Worm (Caenorhabditis elegans) whole organism, late embryonic: ENCODE data around the gene T03G11.10.

Experiments used
- K02D7.2 ChIP-seq: sonication (generic microtip); optimal IDR thresholded peaks from 2 replicates; lab custom pipeline; 2017; ENCODE audit warnings: mild to moderate bottlenecking, missing genetic modification characterization, missing compliant biosample characterization
- K09A11.1 ChIP-seq: sonication (generic microtip); optimal IDR thresholded peaks from 2 replicates; lab custom pipeline; 2017; ENCODE audit warnings: antibody characterized with exemption, mild to moderate bottlenecking, missing genetic modification characterization, missing compliant biosample characterization; ENCODE audit not compliant: insufficient read depth
- ahr-1 ChIP-seq: sonication (generic microtip); optimal IDR thresholded peaks from 2 replicates; lab custom pipeline; 2016; ENCODE audit warnings: missing genetic modification characterization, missing compliant biosample characterization
- ceh-14 ChIP-seq: sonication (generic microtip); optimal IDR thresholded peaks from 2 replicates; lab custom pipeline; 2016; ENCODE audit warnings: missing genotype, missing genetic modification characterization, missing compliant biosample characterization
- ceh-19 ChIP-seq: fragments of 200-800 bp; sonication (Bioruptor generic); optimal IDR thresholded peaks from 2 replicates; lab custom pipeline; 2018; ENCODE audit warnings: mild to moderate bottlenecking, missing genetic modification characterization, missing compliant biosample characterization
- ceh-22 ChIP-seq: sonication (generic microtip); optimal IDR thresholded peaks from 2 replicates; lab custom pipeline; 2017; ENCODE audit warnings: missing biosample characterization, missing genetic modification characterization
- ceh-24 ChIP-seq: sonication (generic microtip); optimal IDR thresholded peaks from 2 replicates; lab custom pipeline; 2016; ENCODE audit warnings: mild to moderate bottlenecking, missing genetic modification characterization, missing compliant biosample characterization
- ceh-30 ChIP-seq: fragments of 150-350 bp; optimal IDR thresholded peaks from 2 replicates; lab custom pipeline; 2014; ENCODE audit warnings: missing biosample characterization, missing genetic modification characterization
- ceh-34 ChIP-seq: sonication (generic microtip); optimal IDR thresholded peaks from 2 replicates; lab custom pipeline; 2016; ENCODE audit warnings: mild to moderate bottlenecking, missing genetic modification characterization, missing compliant biosample characterization
- ceh-48 ChIP-seq: sonication (generic microtip); optimal IDR thresholded peaks from 2 replicates; lab custom pipeline; 2016; ENCODE audit warnings: missing genetic modification characterization, inconsistent platforms, missing compliant biosample characterization
- ceh-9 ChIP-seq: sonication (generic microtip); optimal IDR thresholded peaks from 2 replicates; lab custom pipeline; 2016; ENCODE audit warnings: mild to moderate bottlenecking, missing genetic modification characterization, inconsistent platforms, missing compliant biosample characterization
- dve-1 ChIP-seq: sonication (generic microtip); optimal IDR thresholded peaks from 2 replicates; lab custom pipeline; 2017; ENCODE audit warnings: antibody characterized with exemption, mild to moderate bottlenecking, missing genetic modification characterization, missing compliant biosample characterization
- elt-2 ChIP-seq: sonication (generic microtip); optimal IDR thresholded peaks from 2 replicates; lab custom pipeline; 2016; ENCODE audit warnings: missing genetic modification reagents, missing genetic modification characterization, missing compliant biosample characterization
- elt-4 ChIP-seq: sonication (generic microtip); optimal IDR thresholded peaks from 2 replicates; lab custom pipeline; 2016; ENCODE audit warnings: missing genetic modification characterization, missing compliant biosample characterization
- fkh-6 ChIP-seq: sonication (generic microtip); optimal IDR thresholded peaks from 2 replicates; lab custom pipeline; 2016; ENCODE audit warnings: missing genetic modification characterization, missing compliant biosample characterization
- gmeb-2 ChIP-seq: sonication (generic microtip); optimal IDR thresholded peaks from 2 replicates; lab custom pipeline; 2016; ENCODE audit warnings: missing genetic modification characterization, inconsistent platforms, missing compliant biosample characterization
- hlh-13 ChIP-seq: fragments of 200-800 bp; sonication (Bioruptor generic); optimal IDR thresholded peaks from 2 replicates; lab custom pipeline; 2018; ENCODE audit warnings: mild to moderate bottlenecking, missing genetic modification characterization, missing compliant biosample characterization
- hlh-15 ChIP-seq: sonication (generic microtip); optimal IDR thresholded peaks from 2 replicates; lab custom pipeline; 2016; ENCODE audit warnings: missing genetic modification characterization, missing compliant biosample characterization
- lim-6 ChIP-seq: sonication (generic microtip); optimal IDR thresholded peaks from 2 replicates; lab custom pipeline; 2016; ENCODE audit warnings: missing genetic modification characterization, missing compliant biosample characterization
- lin-11 ChIP-seq: fragments of 200-800 bp; sonication (Bioruptor generic); optimal IDR thresholded peaks from 2 replicates; lab custom pipeline; 2018; ENCODE audit warnings: mild to moderate bottlenecking, missing genetic modification characterization, missing compliant biosample characterization
- madf-2 ChIP-seq: sonication (generic microtip); optimal IDR thresholded peaks from 2 replicates; lab custom pipeline; 2017; ENCODE audit warnings: missing genetic modification characterization, missing compliant biosample characterization
- pat-9 ChIP-seq: fragments of 200-800 bp; sonication (Bioruptor generic); optimal IDR thresholded peaks from 2 replicates; lab custom pipeline; 2018; ENCODE audit warnings: mild to moderate bottlenecking, missing genetic modification characterization, moderate library complexity, missing compliant biosample characterization
- pha-2 ChIP-seq: sonication (generic microtip); optimal IDR thresholded peaks from 2 replicates; lab custom pipeline; 2017; ENCODE audit warnings: mild to moderate bottlenecking, missing genetic modification characterization, missing compliant biosample characterization
- pqm-1 ChIP-seq: sonication (generic microtip); optimal IDR thresholded peaks from 2 replicates; lab custom pipeline; 2016; ENCODE audit warnings: missing genetic modification characterization, missing compliant biosample characterization
- ref-2 ChIP-seq: sonication (generic microtip); optimal IDR thresholded peaks from 2 replicates; lab custom pipeline; 2016; ENCODE audit warnings: missing genetic modification characterization, missing compliant biosample characterization
- rnt-1 ChIP-seq: sonication (generic microtip); optimal IDR thresholded peaks from 2 replicates; lab custom pipeline; 2016; ENCODE audit warnings: missing genetic modification characterization, missing compliant biosample characterization
- sdc-2 ChIP-seq: sonication (generic microtip); optimal IDR thresholded peaks from 2 replicates; lab custom pipeline; 2016; ENCODE audit warnings: missing genotype, missing genetic modification characterization, missing compliant biosample characterization
- sox-2 ChIP-seq: fragments of 200-800 bp; sonication (Bioruptor generic); IDR thresholded peaks from 2 replicates; pipeline ENCODE4 v1.3.6; 2022; ENCODE audit warnings: missing genetic modification reagents, missing genetic modification characterization, missing compliant biosample characterization
- sox-4 ChIP-seq: sonication (generic microtip); optimal IDR thresholded peaks from 2 replicates; lab custom pipeline; 2017; ENCODE audit warnings: mild to moderate bottlenecking, missing genetic modification characterization, inconsistent platforms, missing compliant biosample characterization
- tbx-2 ChIP-seq: sonication (generic microtip); optimal IDR thresholded peaks from 2 replicates; lab custom pipeline; 2016; ENCODE audit warnings: missing genetic modification characterization, missing compliant biosample characterization
- ttx-3 ChIP-seq: sonication (generic microtip); optimal IDR thresholded peaks from 2 replicates; lab custom pipeline; 2016; ENCODE audit warnings: missing genetic modification reagents, missing genetic modification characterization, missing compliant biosample characterization
- unc-3 ChIP-seq, 2 experiments: fragments of 200-800 bp in 1 of 2; sonication (Bioruptor generic) in 1 of 2; sonication (generic microtip) in 1 of 2; conservative IDR thresholded peaks in 1 of 2; optimal IDR thresholded peaks in 1 of 2; 2 replicates each; pipeline versions ENCODE4 v1.3.6 to Lab custom; 2016 to 2022; ENCODE audit warnings: missing compliant biosample characterization in 2 of 2, missing genetic modification characterization in 2 of 2, missing genetic modification reagents in 1 of 2
- unc-42 ChIP-seq: sonication (generic microtip); optimal IDR thresholded peaks from 2 replicates; lab custom pipeline; 2016; ENCODE audit warnings: missing genotype, missing genetic modification characterization, missing compliant biosample characterization
- unc-55 ChIP-seq: sonication (generic microtip); optimal IDR thresholded peaks from 2 replicates; lab custom pipeline; 2017; ENCODE audit warnings: missing biosample characterization, missing genetic modification reagents, missing genetic modification characterization
- unc-86 ChIP-seq: sonication (generic microtip); optimal IDR thresholded peaks from 2 replicates; lab custom pipeline; 2016; ENCODE audit warnings: missing genetic modification characterization, missing compliant biosample characterization
- zip-5 ChIP-seq: sonication (generic microtip); optimal IDR thresholded peaks from 2 replicates; lab custom pipeline; 2016; ENCODE audit warnings: missing genetic modification characterization, missing compliant biosample characterization

Gene T03G11.10

DNA sequence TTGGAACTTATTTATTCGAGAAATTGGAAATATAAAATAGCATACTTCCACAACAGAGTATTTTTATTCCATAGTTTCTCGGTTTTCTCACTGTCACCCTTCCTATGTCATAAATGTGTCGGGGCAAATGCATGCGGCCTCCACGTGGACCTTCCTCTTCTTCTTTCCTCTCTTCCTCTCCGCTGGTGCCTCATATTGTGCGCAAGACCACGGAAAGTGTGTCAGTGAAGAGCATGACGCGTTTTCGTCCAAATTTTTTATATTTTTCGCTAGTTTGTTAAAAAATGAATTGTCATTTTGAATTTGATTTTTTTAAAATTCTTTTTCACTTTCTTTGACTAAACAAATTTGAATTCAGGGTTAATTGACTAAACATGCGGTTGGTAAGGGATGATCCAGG, 5.9 kb downstream of the T03G11.10 start, which contains the start of gene mans-3 (continued):
- TF ChIP-seq ceh-24 (tag; lab: Kevin White, UChicago) (peak; percentile 41), rnt-1 (tag; lab: Kevin White, UChicago) (peak; percentile 77), ahr-1 (no peak), zip-5 (tag; lab: Kevin White, UChicago) (peak; percentile 28), sdc-2 (tag; lab: Kevin White, UChicago) (peak; percentile 76), elt-2 (tag; lab: Kevin White, UChicago) (peak; percentile 72), dve-1 (tag; lab: Kevin White, UChicago) (peak; percentile 49), hlh-13 (no peak), fkh-6 (peak; percentile 16), ceh-30 (no peak), pat-9 (tag; lab: Kevin White, UChicago) (peak; percentile 42), lim-6 (tag; lab: Kevin White, UChicago) (no peak), hlh-15 (tag; lab: Kevin White, UChicago) (peak; percentile 6), K02D7.2 (no peak), unc-86 (tag; lab: Kevin White, UChicago) (peak; percentile 65), ceh-9 (tag; lab: Kevin White, UChicago) (no peak), ref-2 (peak; percentile 90), ceh-19 (peak; percentile 44), sox-4 (tag; lab: Kevin White, UChicago) (peak; percentile 54), lin-11 (tag; lab: Kevin White, UChicago) (peak; percentile 23), ceh-48 (tag; lab: Kevin White, UChicago) (peak; percentile 20), ceh-34 (peak; percentile 69), pha-2 (tag; lab: Kevin White, UChicago) (peak; percentile 15), sox-2 (GFP tag; lab: Robert Waterston, UW) (no peak)

DNA sequence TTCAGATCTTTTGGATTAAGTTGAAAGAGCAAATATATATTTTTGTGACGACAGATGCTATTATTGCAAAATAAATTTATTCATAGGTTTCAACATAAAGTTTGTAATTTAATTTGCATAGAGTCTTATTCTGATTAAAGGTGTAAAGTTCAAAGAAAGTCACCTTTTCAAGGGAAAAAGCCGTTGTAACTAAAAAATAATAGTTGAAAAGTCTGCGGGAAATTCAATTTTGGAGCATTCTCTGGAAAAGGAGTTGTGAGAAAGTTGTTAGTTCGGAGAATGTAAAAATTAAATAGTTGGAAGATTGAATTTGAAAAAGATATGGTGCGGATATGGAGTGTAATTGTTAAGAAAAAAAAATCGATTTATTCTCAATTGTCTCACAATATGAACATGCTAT, 6.9 kb downstream of the T03G11.10 start:
- TF ChIP-seq ceh-14 (tag; lab: Kevin White, UChicago) (no peak), ttx-3 (no peak), tbx-2 (no peak), sdc-2 (tag; lab: Kevin White, UChicago) (no peak), ceh-22 (tag; lab: Kevin White, UChicago) (no peak), gmeb-2 (no peak), unc-86 (tag; lab: Kevin White, UChicago) (no peak), ceh-30 (no peak), unc-42 (tag; lab: Kevin White, UChicago) (no peak), unc-3 (GFP tag; conservative IDR thresholded peaks at IDR 0.05; lab: Robert Waterston, UW) (no peak), unc-3 (tag; optimal IDR thresholded peaks at IDR 0.05; lab: Kevin White, UChicago) (no peak)
- TF ChIP-seq, all 69 proteins: peak for 0

DNA sequence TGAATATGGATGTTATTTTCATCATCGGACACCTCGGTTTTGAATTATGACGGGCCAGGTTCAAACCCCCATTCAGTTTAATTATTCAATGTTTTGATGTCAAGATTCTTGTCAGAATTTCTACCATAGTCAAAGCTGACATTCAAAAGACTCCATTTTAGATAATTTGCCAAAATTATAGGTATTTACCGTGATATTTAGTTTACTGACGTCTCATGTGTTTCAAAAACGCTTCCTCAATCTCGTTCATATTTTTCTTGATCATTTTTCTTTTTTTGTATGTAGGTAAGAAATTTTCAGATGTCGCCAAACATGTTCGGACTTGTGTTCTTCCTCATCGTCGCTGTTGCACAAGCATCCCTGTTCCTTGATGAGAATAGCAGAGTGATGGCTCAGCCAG, 8.2 kb downstream of the T03G11.10 start, which contains the start of gene EGAP5.1:
Gene EGAP5.1, plus strand, starts transcription at position 301 of the 400 bp plus-strand sequence.
- TF ChIP-seq unc-86 (tag; lab: Kevin White, UChicago) (no peak), pqm-1 (no peak), gmeb-2 (no peak), madf-2 (tag; lab: Kevin White, UChicago) (no peak), ceh-22 (tag; lab: Kevin White, UChicago) (no peak), hlh-15 (tag; lab: Kevin White, UChicago) (no peak)
- TF ChIP-seq, all 69 proteins: peak for 0

DNA sequence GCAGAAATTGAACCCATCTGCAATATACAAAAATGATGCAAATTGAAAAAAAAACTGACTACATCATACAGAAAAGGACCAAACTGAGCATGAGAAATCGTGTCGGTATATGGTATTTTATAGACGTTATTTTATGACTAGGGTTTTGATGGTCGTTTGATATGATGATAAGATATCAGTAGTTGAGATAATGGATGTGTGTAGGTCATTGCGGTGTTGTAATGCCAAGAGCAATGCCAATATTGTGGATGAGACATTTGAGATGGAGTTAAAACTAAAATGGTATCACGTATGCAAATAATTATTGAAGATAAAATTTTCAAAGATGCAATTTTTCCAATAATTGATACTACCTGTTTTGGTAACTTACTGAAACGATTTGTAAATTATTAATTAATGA, 11.3 kb downstream of the T03G11.10 start, which contains the start of gene C31H2.4:
Gene C31H2.4, minus strand, starts transcription at position 19 of the 400 bp plus-strand sequence.
- TF ChIP-seq elt-2 (tag; lab: Kevin White, UChicago) (peak; percentile 79), hlh-13 (no peak), ceh-34 (no peak)

ce11 chrX:5154278-5154677, 16.7 kb downstream of the T03G11.10 start, which contains the start of gene C31H2.3:
Gene C31H2.3 (minus strand): TSS chrX:5154378.
- no peak for TF ChIP-seq pqm-1
- TF ChIP-seq ceh-19, result no peak
- no peak for TF ChIP-seq ceh-24 (tag; lab: Kevin White, UChicago)
- TF ChIP-seq pha-2 (tag; lab: Kevin White, UChicago), result no peak
- no peak for TF ChIP-seq unc-55 (GFP tag; lab: Kevin White, UChicago)
- no peak for TF ChIP-seq elt-4 (tag; lab: Kevin White, UChicago)
- no peak for TF ChIP-seq K09A11.1 (tag; lab: Kevin White, UChicago)
